ENCODE assay signal across 2 worm cellular contexts in the genomic region with DNA sequence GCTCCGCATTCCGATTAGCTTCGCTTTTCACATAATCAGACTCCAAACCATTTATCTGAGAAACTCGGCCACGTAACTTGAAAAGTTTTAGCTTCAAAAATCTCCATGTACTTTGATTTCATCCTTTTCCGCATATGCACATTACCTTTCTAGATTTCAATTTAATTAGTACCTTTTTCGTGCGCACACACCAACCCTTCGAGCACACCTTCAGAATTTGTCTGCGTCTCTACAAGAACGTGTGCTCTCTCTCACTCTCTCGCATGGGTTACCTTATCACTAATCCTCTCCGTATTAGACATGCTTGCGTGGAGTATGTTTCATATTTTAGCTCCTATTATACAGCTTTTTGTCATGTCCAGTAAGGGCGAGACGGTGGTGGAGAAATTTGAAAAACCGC.
TF ChIP-seq lines count a peak whose summit lies in the region.

A gene (plus strand): TSS at position 301 of the 400 bp plus-strand sequence.

TF ChIP-seq in whole organism, L1 larva, 84 proteins besides CTCF, POLR2A, EP300 and RAD21:
- no peak for TF ChIP-seq nhr-12 (tag; optimal IDR thresholded peaks at IDR 0.05; lab: Kevin White, UChicago)
- peak; percentile 14 for TF ChIP-seq fkh-8 (tag; optimal IDR thresholded peaks at IDR 0.05; lab: Kevin White, UChicago)

TF ChIP-seq in whole organism, young adult, 124 proteins besides CTCF, POLR2A, EP300 and RAD21:
- TF ChIP-seq attf-3 (GFP tag; conservative IDR thresholded peaks at IDR 0.05; lab: Robert Waterston, UW) = no peak
- peak; percentile 63 for TF ChIP-seq hmg-1.2 (GFP tag; IDR thresholded peaks at IDR 0.05; lab: Robert Waterston, UW)
- no peak for TF ChIP-seq ztf-18 (tag; optimal IDR thresholded peaks at IDR 0.05; lab: Kevin White, UChicago)
- no peak for TF ChIP-seq lin-54 (GFP tag; optimal IDR thresholded peaks at IDR 0.05; lab: Kevin White, UChicago)
- TF ChIP-seq T26A5.8 (tag; optimal IDR thresholded peaks at IDR 0.05; lab: Kevin White, UChicago) = no peak
- TF ChIP-seq attf-6 (GFP tag; IDR thresholded peaks at IDR 0.05; lab: Robert Waterston, UW) = no peak
- no peak for TF ChIP-seq egrh-3 (GFP tag; IDR thresholded peaks at IDR 0.05; lab: Robert Waterston, UW)
